Worm (Caenorhabditis elegans): ENCODE data around the gene F20A1.6.
"Not testable (repeated sequence)": the region's sequence is repeated elsewhere in the genome, so short reads cannot be mapped to it uniquely, and the experiment has no call there.

Gene F20A1.6

ce11 chrV:7057795-7058194, 30.8 kb upstream of the F20A1.6 start, which contains the start of gene Y57E12AL.2:
Gene Y57E12AL.2, plus strand, starts transcription at chrV:7058095.
- TF ChIP-seq tbx-9 (tag; optimal IDR thresholded peaks at IDR 0.05; ENCODE audit: borderline replicate concordance); sdz-38 (tag; optimal IDR thresholded peaks at IDR 0.05); egrh-3 (GFP tag; IDR thresholded peaks at IDR 0.05): not testable (repeated sequence)

- TF ChIP-seq ztf-6 (GFP tag; IDR thresholded peaks at IDR 0.05) = no peak
- no peak for TF ChIP-seq madf-10 (tag; optimal IDR thresholded peaks at IDR 0.05)
- no peak for TF ChIP-seq efl-1 (GFP tag; optimal IDR thresholded peaks at IDR 0.05)
- no peak for TF ChIP-seq ceh-79 (tag; optimal IDR thresholded peaks at IDR 0.05)
- TF ChIP-seq hlh-26 (GFP tag; conservative IDR thresholded peaks at IDR 0.05) = no peak
- TF ChIP-seq zim-3 (tag; optimal IDR thresholded peaks at IDR 0.05) = no peak
- TF ChIP-seq F10E7.11 (tag; optimal IDR thresholded peaks at IDR 0.05) = no peak
Measured at ce11 chrV:7054598-7054997, 27.6 kb upstream of the F20A1.6 start, which contains the start of gene spig-8. Gene spig-8, plus strand, starts transcription at chrV:7054898.

ce11 chrV:7053100-7053499, 26.1 kb upstream of the F20A1.6 start, which contains the start of gene txt-17:
Gene txt-17, minus strand, starts transcription at chrV:7053200.
- TF ChIP-seq rcor-1 (GFP tag; IDR thresholded peaks at IDR 0.05) (no peak), madf-6 (GFP tag; IDR thresholded peaks at IDR 0.05) (no peak), ztf-3 (GFP tag; optimal IDR thresholded peaks at IDR 0.05) (no peak), zim-3 (tag; optimal IDR thresholded peaks at IDR 0.05) (no peak)

ce11 chrV:7051133-7051765, 24.3 kb upstream of the F20A1.6 start, which contains the start of the genes tofu-2 and spig-1:
Gene tofu-2, minus strand, starts transcription at chrV:7051248.
Gene spig-1, plus strand, starts transcription at chrV:7051715.
- no peak for TF ChIP-seq lin-26 (GFP tag; IDR thresholded peaks at IDR 0.05)
- peak; percentile 86 for TF ChIP-seq attf-3 (GFP tag; conservative IDR thresholded peaks at IDR 0.05)
- TF ChIP-seq ceh-58 (GFP tag; IDR thresholded peaks at IDR 0.05) = no peak

ce11 chrV:7050153-7050552, 23.2 kb upstream of the F20A1.6 start:
- TF ChIP-seq lin-35 (GFP tag; optimal IDR thresholded peaks at IDR 0.05) (no peak), F23B12.7 (tag; optimal IDR thresholded peaks at IDR 0.05; ENCODE audit: insufficient read depth) (no peak), let-607 (tag; optimal IDR thresholded peaks at IDR 0.05) (no peak), ztf-3 (GFP tag; optimal IDR thresholded peaks at IDR 0.05) (no peak), nfya-1 (tag; optimal IDR thresholded peaks at IDR 0.05; ENCODE audit: borderline replicate concordance, insufficient read depth) (no peak)

ce11 chrV:7047512-7047911, 20.6 kb upstream of the F20A1.6 start, which contains the start of gene F20A1.8:
Gene F20A1.8, minus strand, starts transcription at chrV:7047612.
- TF ChIP-seq cebp-1 (GFP tag; IDR thresholded peaks at IDR 0.05) (no peak), cebp-1 (tag; optimal IDR thresholded peaks at IDR 0.05) (no peak), F22D6.2 (tag; optimal IDR thresholded peaks at IDR 0.05) (no peak), ceh-58 (GFP tag; IDR thresholded peaks at IDR 0.05) (no peak), T26A5.8 (tag; optimal IDR thresholded peaks at IDR 0.05) (no peak), egl-44 (GFP tag; IDR thresholded peaks at IDR 0.05) (no peak), Y56A3A.18 (GFP tag; IDR thresholded peaks at IDR 0.05) (no peak), lin-54 (GFP tag; optimal IDR thresholded peaks at IDR 0.05) (no peak), die-1 (tag; optimal IDR thresholded peaks at IDR 0.05) (no peak), F55B11.4 (tag; optimal IDR thresholded peaks at IDR 0.05; ENCODE audit: borderline replicate concordance, insufficient read depth) (no peak)

All from whole organism, young adult.